Worm (Caenorhabditis elegans) whole organism, early embryonic: ENCODE data around the gene ech-9.

Experiments used
- B0310.2 ChIP-seq: sonication (generic microtip); optimal IDR thresholded peaks from 2 replicates; lab custom pipeline; 2016; ENCODE audit warnings: mild to moderate bottlenecking, missing genetic modification characterization, missing compliant biosample characterization
- F13C5.2 ChIP-seq: sonication (generic microtip); optimal IDR thresholded peaks from 2 replicates; lab custom pipeline; 2017; ENCODE audit warnings: mild to moderate bottlenecking, missing genetic modification characterization, inconsistent platforms, missing compliant biosample characterization
- aly-1 ChIP-seq: sonication (generic microtip); optimal IDR thresholded peaks from 2 replicates; lab custom pipeline; 2016; ENCODE audit warnings: missing genetic modification characterization, missing compliant biosample characterization
- ama-1 ChIP-seq: fragments of 150-350 bp; optimal IDR thresholded peaks from 2 replicates; lab custom pipeline; 2014
- ceh-13 ChIP-seq: fragments of 200-800 bp; sonication (Bioruptor generic); optimal IDR thresholded peaks from 2 replicates; lab custom pipeline; 2018; ENCODE audit warnings: mild to moderate bottlenecking, missing genetic modification characterization, missing compliant biosample characterization
- ceh-36 ChIP-seq: sonication (generic microtip); optimal IDR thresholded peaks from 2 replicates; lab custom pipeline; 2016; ENCODE audit warnings: missing genetic modification characterization, inconsistent platforms, missing compliant biosample characterization
- ets-7 ChIP-seq: sonication (generic microtip); optimal IDR thresholded peaks from 2 replicates; lab custom pipeline; 2016; ENCODE audit warnings: missing genotype, missing genetic modification characterization, missing compliant biosample characterization
- flt-1 ChIP-seq: fragments of 200-800 bp; sonication (Bioruptor generic); IDR thresholded peaks from 2 replicates; pipeline ENCODE4 v1.3.6; 2022; ENCODE audit warnings: missing genetic modification characterization, missing compliant biosample characterization
- hmbx-1 ChIP-seq: sonication (generic microtip); optimal IDR thresholded peaks from 2 replicates; lab custom pipeline; 2016; ENCODE audit warnings: mild to moderate bottlenecking, missing genetic modification characterization, missing compliant biosample characterization
- hmg-4 ChIP-seq: fragments of 200-800 bp; sonication (Bioruptor generic); optimal IDR thresholded peaks from 2 replicates; lab custom pipeline; 2018; ENCODE audit warnings: mild to moderate bottlenecking, missing genetic modification characterization, missing compliant biosample characterization
- hnd-1 ChIP-seq: sonication (generic microtip); optimal IDR thresholded peaks from 2 replicates; lab custom pipeline; 2016; ENCODE audit warnings: missing genetic modification characterization, missing compliant biosample characterization
- pes-1 ChIP-seq: fragments of 200-800 bp; sonication (Bioruptor generic); IDR thresholded peaks from 2 replicates; pipeline ENCODE4 v1.3.6; 2022; ENCODE audit warnings: missing genetic modification reagents, missing genetic modification characterization, missing compliant biosample characterization
- scrt-1 ChIP-seq: fragments of 200-800 bp; sonication (Bioruptor generic); IDR thresholded peaks from 2 replicates; pipeline ENCODE4 v1.3.6; 2022; ENCODE audit warnings: missing genetic modification characterization, missing compliant biosample characterization
- sea-1 ChIP-seq: fragments of 200-800 bp; sonication (Bioruptor generic); conservative IDR thresholded peaks from 2 replicates; pipeline ENCODE4 v1.3.6; 2022; ENCODE audit warnings: missing genetic modification characterization, missing compliant biosample characterization
- tbx-11 ChIP-seq: fragments of 200-800 bp; sonication (Bioruptor generic); IDR thresholded peaks from 2 replicates; pipeline ENCODE4 v1.3.6; 2022; ENCODE audit warnings: missing genetic modification characterization, missing compliant biosample characterization
- tbx-37 ChIP-seq: fragments of 200-800 bp; sonication (Bioruptor generic); conservative IDR thresholded peaks from 2 replicates; pipeline ENCODE4 v1.3.6; 2022; ENCODE audit warnings: missing genetic modification reagents, missing genetic modification characterization, missing compliant biosample characterization
- tra-4 ChIP-seq: sonication (generic microtip); optimal IDR thresholded peaks from 2 replicates; lab custom pipeline; 2017; ENCODE audit warnings: missing genetic modification characterization, missing compliant biosample characterization

Gene ech-9

DNA sequence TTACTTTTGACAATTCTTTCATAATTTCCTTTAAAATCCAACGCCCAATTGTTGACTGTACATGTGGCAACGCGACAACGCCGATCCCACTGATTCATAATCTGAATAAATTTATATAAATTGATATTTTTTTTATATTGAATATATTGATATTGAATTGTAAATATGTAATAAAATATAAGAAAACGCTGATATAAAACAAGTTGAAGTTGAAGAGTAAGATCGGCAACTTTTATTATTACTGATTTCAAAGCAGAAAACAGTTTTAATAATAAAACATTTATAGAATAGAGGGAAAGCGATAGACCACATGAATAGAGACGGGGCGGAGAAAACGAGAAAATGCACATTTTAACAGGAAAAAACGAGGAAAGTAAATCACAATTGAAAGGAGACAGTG, 15.9 kb downstream of the ech-9 start, which contains the start of gene qns-1:
TSS of gene qns-1 (minus strand) at position 101 of the 400 bp plus-strand sequence.
- no peak for TF ChIP-seq ama-1
- no peak for TF ChIP-seq scrt-1 (GFP tag; lab: Robert Waterston, UW)
- TF ChIP-seq tbx-11 (GFP tag; lab: Robert Waterston, UW) = no peak
- TF ChIP-seq hmbx-1 (tag; lab: Kevin White, UChicago) = no peak
- TF ChIP-seq hmg-4 (GFP tag; lab: Kevin White, UChicago) = no peak
- TF ChIP-seq ets-7 = no peak
- no peak for TF ChIP-seq pes-1 (GFP tag; lab: Robert Waterston, UW)
- TF ChIP-seq ceh-36 (tag; lab: Kevin White, UChicago) = no peak
- no peak for TF ChIP-seq flt-1 (GFP tag; lab: Robert Waterston, UW)
- TF ChIP-seq aly-1 (tag; lab: Kevin White, UChicago) = no peak
- TF ChIP-seq hnd-1 (tag; lab: Kevin White, UChicago) = no peak
- no peak for TF ChIP-seq ceh-13
- no peak for TF ChIP-seq sea-1 (GFP tag; lab: Robert Waterston, UW)
- no peak for TF ChIP-seq tbx-37
- no peak for TF ChIP-seq B0310.2 (tag; lab: Kevin White, UChicago)
- TF ChIP-seq tra-4 = no peak
- TF ChIP-seq F13C5.2 (tag; lab: Kevin White, UChicago) = no peak

ce11 chrIV:10216704-10217296, 18.3 kb downstream of the ech-9 start:
- TF ChIP-seq aly-1 (tag; lab: Kevin White, UChicago) = no peak
- TF ChIP-seq tbx-11 (GFP tag; lab: Robert Waterston, UW) = no peak
- TF ChIP-seq hmg-4 (GFP tag; lab: Kevin White, UChicago) = no peak
- TF ChIP-seq tbx-37 = no peak
- no peak for TF ChIP-seq pes-1 (GFP tag; lab: Robert Waterston, UW)

- no peak for TF ChIP-seq ceh-13
- no peak for TF ChIP-seq pes-1 (GFP tag; lab: Robert Waterston, UW)
- TF ChIP-seq scrt-1 (GFP tag; lab: Robert Waterston, UW) = no peak
- TF ChIP-seq hnd-1 (tag; lab: Kevin White, UChicago) = no peak
- TF ChIP-seq F13C5.2 (tag; lab: Kevin White, UChicago) = no peak
- no peak for TF ChIP-seq tbx-37
- TF ChIP-seq ama-1 = no peak
- no peak for TF ChIP-seq aly-1 (tag; lab: Kevin White, UChicago)
These were observed 19.1 kb downstream of the ech-9 start, which contains the start of gene col-124 for ce11 chrIV:10216078-10216477. Gene col-124, plus strand, starts transcription at chrIV:10216451.

ce11 chrIV:10215393-10215792, 19.7 kb downstream of the ech-9 start:
- TF ChIP-seq ets-7 = no peak
- no peak for TF ChIP-seq pes-1 (GFP tag; lab: Robert Waterston, UW)

DNA sequence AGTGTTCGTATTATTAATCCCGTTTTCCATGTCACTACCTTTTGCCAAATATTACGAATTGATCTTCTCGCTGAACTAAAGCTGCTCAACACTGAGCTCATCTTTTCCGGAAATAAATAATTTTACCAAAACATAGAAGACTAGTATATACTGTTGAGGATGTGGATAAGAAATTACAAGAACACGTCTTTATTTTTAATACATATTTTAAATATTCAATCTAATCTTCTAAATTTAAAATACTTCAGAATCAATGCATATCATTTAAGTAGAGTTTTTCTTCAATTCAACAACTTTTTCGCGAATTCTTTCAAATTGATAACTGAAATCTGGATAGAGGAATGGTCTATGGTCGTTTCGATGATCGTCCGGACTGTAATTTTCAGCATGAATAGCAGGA, 20.3 kb downstream of the ech-9 start, which contains the start of gene abt-1:
TSS of gene abt-1 (minus strand) at position 101 of the 400 bp plus-strand sequence.
- TF ChIP-seq aly-1 (tag; lab: Kevin White, UChicago) (no peak), flt-1 (GFP tag; lab: Robert Waterston, UW) (no peak), tra-4 (no peak), hnd-1 (tag; lab: Kevin White, UChicago) (no peak), pes-1 (GFP tag; lab: Robert Waterston, UW) (no peak), tbx-37 (no peak), B0310.2 (tag; lab: Kevin White, UChicago) (no peak), hmbx-1 (tag; lab: Kevin White, UChicago) (no peak), ets-7 (no peak), ama-1 (no peak), sea-1 (GFP tag; lab: Robert Waterston, UW) (no peak), F13C5.2 (tag; lab: Kevin White, UChicago) (no peak), ceh-13 (no peak)

ce11 chrIV:10206182-10206581, 28.9 kb downstream of the ech-9 start, which contains the start of gene K04D7.6:
Gene K04D7.6, minus strand, starts transcription at chrIV:10206282.
- no peak for TF ChIP-seq B0310.2 (tag; lab: Kevin White, UChicago)
- TF ChIP-seq flt-1 (GFP tag; lab: Robert Waterston, UW) = no peak
- TF ChIP-seq hnd-1 (tag; lab: Kevin White, UChicago) = no peak
- TF ChIP-seq ama-1 = no peak
- no peak for TF ChIP-seq ets-7
- TF ChIP-seq hmg-4 (GFP tag; lab: Kevin White, UChicago) = no peak
- TF ChIP-seq tbx-11 (GFP tag; lab: Robert Waterston, UW) = no peak
- no peak for TF ChIP-seq aly-1 (tag; lab: Kevin White, UChicago)
- no peak for TF ChIP-seq hmbx-1 (tag; lab: Kevin White, UChicago)
- no peak for TF ChIP-seq pes-1 (GFP tag; lab: Robert Waterston, UW)
- no peak for TF ChIP-seq scrt-1 (GFP tag; lab: Robert Waterston, UW)
- TF ChIP-seq sea-1 (GFP tag; lab: Robert Waterston, UW) = no peak

DNA sequence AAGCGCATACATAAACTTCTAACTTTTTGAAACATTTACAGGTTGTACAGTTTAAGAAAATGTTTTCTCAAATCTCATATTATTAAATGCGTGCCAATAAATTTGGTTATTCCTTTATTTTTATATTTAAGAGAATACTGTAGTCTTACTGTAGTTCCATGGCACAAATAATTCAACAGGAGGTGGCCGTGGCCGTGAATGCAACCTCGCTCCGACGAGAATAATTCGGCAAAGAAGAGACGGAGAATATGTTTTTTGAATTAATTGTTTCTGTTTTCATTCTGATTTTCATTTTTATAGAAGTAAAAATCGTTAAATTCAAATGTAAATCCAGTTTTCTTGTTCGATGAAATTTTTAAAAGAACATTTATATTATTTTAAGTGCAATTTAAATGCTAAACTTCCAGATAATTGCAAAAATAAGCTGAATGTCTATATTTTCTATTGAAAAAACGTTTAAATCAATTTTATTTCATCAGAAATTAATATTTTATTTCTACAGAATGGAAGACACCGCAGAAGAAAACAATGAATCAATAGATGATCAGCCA, 37.7 kb downstream of the ech-9 start, which contains the start of gene gon-4:
TSS of gene gon-4 (plus strand) at position 501 of the 551 bp plus-strand sequence.
- no peak for TF ChIP-seq hmg-4 (GFP tag; lab: Kevin White, UChicago)
- no peak for TF ChIP-seq flt-1 (GFP tag; lab: Robert Waterston, UW)
- TF ChIP-seq pes-1 (GFP tag; lab: Robert Waterston, UW) = no peak
- TF ChIP-seq ets-7 = no peak
- TF ChIP-seq hnd-1 (tag; lab: Kevin White, UChicago) = no peak
- TF ChIP-seq ceh-13 = no peak
- no peak for TF ChIP-seq ceh-36 (tag; lab: Kevin White, UChicago)
- no peak for TF ChIP-seq tbx-37
- TF ChIP-seq F13C5.2 (tag; lab: Kevin White, UChicago) = no peak
- TF ChIP-seq tbx-11 (GFP tag; lab: Robert Waterston, UW) = no peak
- no peak for TF ChIP-seq tra-4
- no peak for TF ChIP-seq B0310.2 (tag; lab: Kevin White, UChicago)
- TF ChIP-seq aly-1 (tag; lab: Kevin White, UChicago) = no peak
- TF ChIP-seq hmbx-1 (tag; lab: Kevin White, UChicago) = no peak
- no peak for TF ChIP-seq ama-1
- no peak for TF ChIP-seq sea-1 (GFP tag; lab: Robert Waterston, UW)
- TF ChIP-seq scrt-1 (GFP tag; lab: Robert Waterston, UW) = no peak
